Worm (Caenorhabditis elegans): ENCODE data around the gene sax-2.

DNA sequence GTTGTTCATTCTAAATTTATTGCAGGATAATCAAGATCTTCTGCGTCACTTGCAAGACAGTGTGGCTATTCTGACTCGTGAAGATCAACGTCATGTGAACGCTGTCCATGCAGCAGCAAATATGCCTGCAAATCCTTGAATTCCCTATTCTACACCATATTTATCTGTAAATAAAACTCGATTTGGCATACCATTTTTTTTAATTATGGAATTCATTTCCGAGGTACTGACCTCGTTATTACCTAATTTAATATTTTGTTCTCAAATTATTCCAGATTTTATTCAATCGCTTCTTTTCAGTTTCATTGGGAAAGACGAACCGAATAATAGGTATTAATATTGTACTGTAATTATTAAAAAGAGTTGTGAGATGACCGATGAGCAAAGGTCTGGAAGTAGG lies 64.1 kb downstream of the sax-2 start, which contains the start of gene cid-1:
- TF ChIP-seq ama-1 (optimal IDR thresholded peaks at IDR 0.05): no peak
- no peak for TF ChIP-seq mep-1 (tag; optimal IDR thresholded peaks at IDR 0.05)
- TF ChIP-seq egl-27 (tag; optimal IDR thresholded peaks at IDR 0.05): no peak
- TF ChIP-seq ztf-11 (tag; optimal IDR thresholded peaks at IDR 0.05): no peak
- no peak for TF ChIP-seq efl-1 (optimal IDR thresholded peaks at IDR 0.05)
- no peak for TF ChIP-seq efl-1 (GFP tag; optimal IDR thresholded peaks at IDR 0.05 in 1 of 2)
- TF ChIP-seq aha-1 (tag; optimal IDR thresholded peaks at IDR 0.05): no peak
- TF ChIP-seq nhr-237 (tag; optimal IDR thresholded peaks at IDR 0.05): no peak

Measured in whole organism, L1 larva.